Worm (Caenorhabditis elegans): ENCODE measurements around the gene sulp-4.

Gene sulp-4

DNA sequence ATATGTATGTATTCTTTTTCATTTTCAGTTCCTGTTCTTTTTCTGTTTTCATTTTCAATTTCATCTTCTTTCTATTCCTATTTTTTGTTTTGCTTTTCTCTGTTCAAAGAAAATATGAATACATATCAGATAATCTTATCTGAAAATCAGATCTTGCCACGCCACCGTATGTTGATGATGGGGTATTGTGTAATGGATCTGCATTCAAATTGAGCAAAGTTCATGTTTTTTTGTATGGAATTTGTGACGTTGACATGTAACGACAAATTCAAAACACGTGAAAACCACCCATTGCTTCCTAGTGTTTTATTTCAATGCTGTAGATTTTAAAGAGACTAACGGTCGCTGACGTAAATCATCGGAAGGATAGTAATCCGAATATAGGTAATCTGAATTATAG, 16.9 kb upstream of the sulp-4 start:
- TF ChIP-seq unc-62 (GFP tag; optimal IDR thresholded peaks at IDR 0.05), result no peak

- no peak for TF ChIP-seq unc-62 (GFP tag; optimal IDR thresholded peaks at IDR 0.05)
Observed at ce11 chrV:11859082-11859858, 15.9 kb upstream of the sulp-4 start.

DNA sequence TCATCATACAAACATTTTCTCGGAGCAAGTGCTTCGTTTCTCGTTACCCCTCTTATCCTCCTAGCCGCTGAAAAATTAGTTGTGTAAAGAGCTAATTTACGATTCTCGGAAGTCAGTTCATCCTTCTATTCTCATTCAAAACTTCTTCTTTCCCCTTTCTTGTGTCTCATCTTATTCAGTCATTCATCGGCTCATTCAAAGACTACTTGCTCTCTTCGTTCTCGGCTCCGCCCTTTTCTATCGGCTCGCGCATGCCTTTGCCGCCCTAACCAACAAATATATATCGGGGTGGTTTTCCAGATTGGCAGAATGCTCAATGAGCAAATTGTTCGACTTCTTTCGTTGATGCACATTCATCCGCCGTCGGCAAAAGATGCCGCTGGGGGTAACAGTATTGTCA, 14.8 kb upstream of the sulp-4 start, which contains the start of gene R13H4.5:
Gene R13H4.5 (plus strand): TSS at position 301 of the 400 bp plus-strand sequence.
- no peak for TF ChIP-seq unc-62 (GFP tag; optimal IDR thresholded peaks at IDR 0.05)

DNA sequence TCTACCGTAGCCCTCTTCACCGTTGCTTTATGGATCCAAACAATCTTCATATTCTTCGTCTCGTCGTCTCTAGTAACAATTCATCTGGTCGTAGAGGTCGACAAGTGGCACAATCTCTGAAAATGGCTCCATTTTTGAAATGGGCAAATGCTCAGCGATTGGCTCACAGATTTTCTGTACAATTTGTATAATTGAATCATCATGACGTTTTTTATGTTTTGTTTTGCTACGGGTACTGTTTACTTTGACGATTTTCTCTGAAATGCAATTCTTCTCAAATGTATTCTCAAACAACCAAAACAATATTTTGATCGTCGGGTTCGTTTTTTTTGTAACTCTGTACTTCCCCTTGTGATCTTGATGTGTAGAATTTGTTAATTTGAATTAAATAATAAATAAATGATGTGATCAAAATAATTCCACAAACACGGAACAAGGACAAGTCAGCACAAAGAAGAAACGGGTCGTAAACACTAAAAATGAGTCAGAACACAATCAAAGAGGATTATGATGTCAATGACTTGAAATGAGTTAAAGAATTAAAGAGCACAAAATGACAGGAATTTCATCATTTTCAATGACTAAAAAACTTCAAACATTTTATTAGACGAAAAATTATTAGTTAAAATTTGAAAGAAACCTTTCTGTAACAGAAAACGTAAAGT, 13.1 kb upstream of the sulp-4 start:
- TF ChIP-seq unc-62 (GFP tag; optimal IDR thresholded peaks at IDR 0.05), result no peak

- TF ChIP-seq unc-62 (GFP tag; optimal IDR thresholded peaks at IDR 0.05), result no peak
Observed at ce11 chrV:11862817-11863216, 12.3 kb upstream of the sulp-4 start, which contains the start of gene R13H4.6. Gene R13H4.6 (plus strand): TSS chrV:11863117.

DNA sequence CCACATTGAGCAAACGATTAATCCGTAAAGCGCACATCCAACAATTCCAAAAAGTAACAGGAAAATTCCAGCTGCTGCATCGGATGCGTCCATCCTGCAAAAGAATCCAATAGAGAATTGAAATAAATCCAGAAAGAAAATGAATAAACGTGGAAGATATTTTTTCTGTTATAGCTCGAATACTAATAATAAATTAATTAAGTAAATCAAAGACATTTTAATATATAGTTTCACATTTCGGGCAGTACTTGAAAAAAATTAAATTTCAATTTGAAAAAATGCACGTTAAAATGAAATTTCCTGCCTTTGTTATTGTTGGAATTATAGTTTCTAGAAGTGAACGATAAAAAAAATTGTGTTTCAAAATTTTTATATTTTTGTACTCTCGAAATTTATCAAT, 7.0 kb upstream of the sulp-4 start, which contains the start of gene R13H4.7:
Gene R13H4.7 (minus strand): TSS at position 101 of the 400 bp plus-strand sequence.
- no peak for TF ChIP-seq unc-62 (GFP tag; optimal IDR thresholded peaks at IDR 0.05)

DNA sequence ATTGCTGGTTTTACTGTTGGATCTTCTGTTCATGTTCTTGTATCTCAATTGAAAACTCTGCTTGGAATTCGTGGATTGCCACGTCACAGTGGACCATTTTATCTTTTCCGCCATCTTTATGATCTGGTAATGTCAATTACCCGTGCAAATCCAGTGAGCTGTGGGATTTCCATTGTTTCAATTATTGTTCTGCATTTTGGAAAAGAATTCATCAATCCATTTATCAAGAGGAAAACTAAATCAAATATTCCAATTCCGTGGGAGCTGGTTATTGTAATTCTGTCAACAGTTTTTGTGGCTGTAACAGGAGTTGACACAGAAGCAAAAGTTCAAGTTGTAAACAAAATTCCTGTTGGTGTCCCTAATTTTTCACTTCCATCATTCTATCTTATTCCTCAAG, 1.5 kb downstream of the sulp-4 start:
- no peak for TF ChIP-seq unc-62 (GFP tag; optimal IDR thresholded peaks at IDR 0.05)

ce11 chrV:11879732-11880131, 4.6 kb downstream of the sulp-4 start, which contains the start of gene sulp-5:
Gene sulp-5 (plus strand): TSS chrV:11880032.
- TF ChIP-seq unc-62 (GFP tag; optimal IDR thresholded peaks at IDR 0.05), result no peak

- no peak for TF ChIP-seq unc-62 (GFP tag; optimal IDR thresholded peaks at IDR 0.05)
Observed at ce11 chrV:11883215-11883614, 8.1 kb downstream of the sulp-4 start.

DNA sequence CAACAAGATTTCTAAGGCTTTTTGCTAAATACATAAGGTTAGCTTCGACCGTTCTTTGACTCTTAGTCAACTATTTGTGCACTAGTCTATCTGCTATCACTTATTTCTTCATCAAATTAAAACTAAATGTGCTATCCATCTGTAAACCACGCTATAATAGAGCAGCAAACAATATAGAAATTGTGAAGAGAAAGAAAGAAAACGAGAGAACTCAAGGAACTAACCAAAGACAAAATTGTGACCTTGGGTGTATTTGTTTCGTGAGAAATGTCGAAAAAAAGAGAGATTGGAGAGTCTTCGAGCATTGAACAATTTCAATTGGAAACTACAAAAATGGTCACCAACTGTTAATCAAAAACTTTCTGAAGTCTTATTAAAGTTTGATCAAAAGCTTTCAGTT, 9.9 kb downstream of the sulp-4 start:
- TF ChIP-seq unc-62 (GFP tag; optimal IDR thresholded peaks at IDR 0.05), result no peak

- TF ChIP-seq unc-62 (GFP tag; optimal IDR thresholded peaks at IDR 0.05), result no peak
Observed at ce11 chrV:11885939-11886338, 10.8 kb downstream of the sulp-4 start.

DNA sequence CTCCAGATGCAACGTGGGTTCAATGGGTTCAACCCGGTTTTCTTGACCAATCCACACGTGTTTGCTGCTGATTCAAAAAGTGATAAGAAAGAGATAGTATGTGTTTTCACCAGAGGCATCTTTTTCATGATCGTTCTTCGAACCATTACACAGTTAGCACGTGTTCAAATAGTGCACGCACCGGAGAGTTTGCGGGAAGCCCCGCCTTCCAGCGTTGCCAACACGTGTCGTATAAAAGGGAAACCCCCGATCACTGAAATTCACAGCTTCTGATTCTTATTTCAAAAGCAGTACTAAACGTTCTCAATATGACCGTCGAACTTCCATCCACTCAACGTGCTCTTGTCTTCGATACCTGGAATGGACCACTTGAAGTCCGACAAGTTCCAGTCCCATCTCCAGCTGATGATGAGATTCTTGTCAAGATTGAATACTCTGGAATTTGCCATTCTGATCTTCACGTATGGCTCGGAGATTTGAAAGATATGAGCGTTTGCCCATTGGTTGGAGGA, 12.9 kb downstream of the sulp-4 start, which contains the start of gene adh-1:
Gene adh-1 (plus strand): TSS at position 261 of the 512 bp plus-strand sequence.
- no peak for TF ChIP-seq unc-62 (GFP tag; optimal IDR thresholded peaks at IDR 0.05)

DNA sequence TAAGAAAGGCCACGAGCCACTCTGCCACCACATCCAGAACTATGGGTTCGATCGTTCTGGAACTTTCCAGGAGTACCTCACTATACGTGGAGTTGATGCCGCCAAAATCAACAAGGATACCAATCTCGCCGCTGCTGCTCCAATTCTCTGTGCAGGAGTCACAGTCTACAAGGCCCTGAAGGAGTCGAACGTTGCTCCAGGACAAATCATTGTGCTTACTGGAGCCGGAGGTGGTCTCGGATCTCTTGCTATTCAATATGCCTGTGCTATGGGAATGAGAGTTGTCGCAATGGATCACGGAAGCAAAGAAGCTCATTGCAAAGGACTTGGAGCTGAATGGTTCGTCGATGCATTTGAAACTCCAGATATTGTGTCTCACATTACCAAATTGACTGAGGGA, 13.5 kb downstream of the sulp-4 start:
- TF ChIP-seq unc-62 (GFP tag; optimal IDR thresholded peaks at IDR 0.05), result no peak

DNA sequence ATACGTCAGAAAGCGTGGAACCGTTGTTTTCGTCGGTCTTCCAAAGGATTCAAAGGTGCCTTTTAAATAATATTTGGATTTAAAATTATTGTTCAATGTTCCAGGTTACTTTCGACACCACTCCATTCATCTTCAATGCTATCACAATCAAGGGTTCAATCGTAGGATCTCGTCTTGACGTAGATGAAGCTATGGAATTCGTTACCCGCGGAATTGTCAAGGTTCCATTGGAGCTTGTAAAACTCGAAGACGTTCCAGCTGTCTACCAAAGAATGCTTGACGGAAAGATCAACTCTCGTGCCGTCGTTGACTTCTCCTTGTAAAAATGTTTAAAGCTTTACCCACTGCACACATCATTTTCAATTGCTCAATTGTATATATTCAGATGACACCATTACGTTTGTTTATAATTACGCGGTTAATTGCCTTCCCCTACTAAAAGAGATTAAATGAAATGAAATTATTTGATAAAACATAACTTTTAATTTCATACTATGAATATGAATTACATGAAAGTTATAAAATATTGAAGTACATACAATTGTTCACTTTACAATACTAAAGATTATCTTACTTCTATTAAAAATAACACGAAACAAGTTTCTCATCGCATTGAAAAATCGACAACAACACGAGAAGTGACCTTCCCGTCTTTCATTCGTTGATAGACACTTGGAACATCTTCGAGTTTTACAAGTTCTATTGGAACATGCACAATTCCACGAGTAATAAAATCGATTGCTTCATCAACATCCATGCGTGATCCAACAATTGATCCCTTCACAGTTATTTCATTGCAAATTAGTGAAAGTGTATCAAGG, 14.2 kb downstream of the sulp-4 start:
- no peak for TF ChIP-seq unc-62 (GFP tag; optimal IDR thresholded peaks at IDR 0.05)

ce11 chrV:11891143-11891862, 16.1 kb downstream of the sulp-4 start, which contains the start of the genes sodh-2 and srx-76:
Gene sodh-2 (minus strand): TSS chrV:11891243.
Gene srx-76 (plus strand): TSS chrV:11891812.
- no peak for TF ChIP-seq unc-62 (GFP tag; optimal IDR thresholded peaks at IDR 0.05)

Data from whole organism, dauer.